Worm (Caenorhabditis elegans): ENCODE results near the gene lbp-8.

The lbp-8 gene

ce11 chrV:13908120-13908915, 17.7 kb downstream of the lbp-8 start (continued):
- TF ChIP-seq nfyb-1 (GFP tag; IDR thresholded peaks at IDR 0.05) = peak; percentile 64
- peak; percentile 41 for TF ChIP-seq ztf-3 (GFP tag; optimal IDR thresholded peaks at IDR 0.05)
- no peak for TF ChIP-seq rpc-1 (optimal IDR thresholded peaks at IDR 0.05)
- no peak for TF ChIP-seq rpc-1 (tag; optimal IDR thresholded peaks at IDR 0.05)
- TF ChIP-seq chd-7 (tag; optimal IDR thresholded peaks at IDR 0.05) = peak; percentile 38
- TF ChIP-seq bed-1 (GFP tag; IDR thresholded peaks at IDR 0.05) = no peak
- peak; percentile 57 for TF ChIP-seq dox-1 (GFP tag; IDR thresholded peaks at IDR 0.05)
- TF ChIP-seq Y56A3A.18 (GFP tag; IDR thresholded peaks at IDR 0.05) = peak; percentile 7; the same call in 1 of the 2 replicates
- TF ChIP-seq aptf-2 (GFP tag; conservative IDR thresholded peaks at IDR 0.05) = 0 out of 2 replicates have a peak, but pooled peaks have one; percentile 5
- 0 out of 2 replicates have a peak, but pooled peaks have one; percentile 27 for TF ChIP-seq madf-3 (GFP tag; IDR thresholded peaks at IDR 0.05)
- peak; percentile 6; the same call in 1 of the 2 replicates for TF ChIP-seq Y79H2A.3 (GFP tag; conservative IDR thresholded peaks at IDR 0.05)
- TF ChIP-seq madf-6 (GFP tag; IDR thresholded peaks at IDR 0.05) = no peak

- no peak for TF ChIP-seq bed-1 (GFP tag; IDR thresholded peaks at IDR 0.05)
- no peak for TF ChIP-seq dox-1 (GFP tag; IDR thresholded peaks at IDR 0.05)
- TF ChIP-seq ama-1 (optimal IDR thresholded peaks at IDR 0.05) = peak; percentile 90
- TF ChIP-seq ama-1 (GFP tag; optimal IDR thresholded peaks at IDR 0.05) = no peak
- TF ChIP-seq F23B12.7 (tag; optimal IDR thresholded peaks at IDR 0.05; ENCODE audit: insufficient read depth) = no peak
- 0 out of 2 replicates have a peak, but pooled peaks have one; percentile 4 for TF ChIP-seq aptf-2 (GFP tag; conservative IDR thresholded peaks at IDR 0.05)
- TF ChIP-seq pbrm-1 (GFP tag; IDR thresholded peaks at IDR 0.05) = 0 out of 2 replicates have a peak, but pooled peaks have one; percentile 5
- TF ChIP-seq let-607 (tag; optimal IDR thresholded peaks at IDR 0.05) = no peak
- no peak for TF ChIP-seq F49E8.2 (tag; optimal IDR thresholded peaks at IDR 0.05; ENCODE audit: insufficient read depth)
- TF ChIP-seq akir-1 (GFP tag; optimal IDR thresholded peaks at IDR 0.05) = no peak
- TF ChIP-seq F37B4.10 (GFP tag; IDR thresholded peaks at IDR 0.05) = no peak
- TF ChIP-seq madf-3 (GFP tag; IDR thresholded peaks at IDR 0.05) = no peak
- TF ChIP-seq unc-62 (GFP tag; optimal IDR thresholded peaks at IDR 0.05) = no peak
- no peak for TF ChIP-seq lsl-1 (GFP tag; optimal IDR thresholded peaks at IDR 0.05)
- TF ChIP-seq B0336.3 (GFP tag; IDR thresholded peaks at IDR 0.05) = 0 out of 2 replicates have a peak, but pooled peaks have one; percentile 0
- no peak for TF ChIP-seq repo-1 (tag; optimal IDR thresholded peaks at IDR 0.05)
- TF ChIP-seq F39B2.1 (GFP tag; IDR thresholded peaks at IDR 0.05) = no peak
- TF ChIP-seq madf-10 (tag; optimal IDR thresholded peaks at IDR 0.05) = no peak
- no peak for TF ChIP-seq F33H1.4 (GFP tag; IDR thresholded peaks at IDR 0.05)
- no peak for TF ChIP-seq nhr-120 (GFP tag; IDR thresholded peaks at IDR 0.05)
- no peak for TF ChIP-seq ets-4 (GFP tag; optimal IDR thresholded peaks at IDR 0.05)
- no peak for TF ChIP-seq ZK185.1 (tag; optimal IDR thresholded peaks at IDR 0.05; ENCODE audit: poor library complexity, severe bottlenecking)
- no peak for TF ChIP-seq lin-26 (GFP tag; IDR thresholded peaks at IDR 0.05)
- no peak for TF ChIP-seq dpl-1 (GFP tag; optimal IDR thresholded peaks at IDR 0.05)
- TF ChIP-seq lin-40 (tag; optimal IDR thresholded peaks at IDR 0.05) = no peak
Observed at ce11 chrV:13908916-13909176, 18.3 kb downstream of the lbp-8 start, which contains the start of gene C06B3.6. C06B3.6 (minus strand) TSS chrV:13908967.

ce11 chrV:13909400-13909799, 18.8 kb downstream of the lbp-8 start, which contains the start of gene C06B3.7:
C06B3.7 (plus strand) TSS chrV:13909686.
- TF ChIP-seq nfyb-1 (GFP tag; IDR thresholded peaks at IDR 0.05) = peak; percentile 46; the same call in 1 of the 2 replicates
- TF ChIP-seq Y53F4B.3 (GFP tag; IDR thresholded peaks at IDR 0.05) = no peak
- TF ChIP-seq tlf-1 (GFP tag; optimal IDR thresholded peaks at IDR 0.05) = peak; percentile 59
- peak; percentile 34; the same call in 1 of the 2 replicates for TF ChIP-seq lir-1 (GFP tag; conservative IDR thresholded peaks at IDR 0.05)
- TF ChIP-seq tbp1 (GFP tag; optimal IDR thresholded peaks at IDR 0.05) = peak; percentile 55
- peak in 1 of 2 experiments; percentile 47 for TF ChIP-seq let-607 (tag; optimal IDR thresholded peaks at IDR 0.05)
- no peak for TF ChIP-seq lsl-1 (GFP tag; optimal IDR thresholded peaks at IDR 0.05)
- peak; percentile 72 for TF ChIP-seq madf-10 (tag; optimal IDR thresholded peaks at IDR 0.05)
- TF ChIP-seq hmg-20 (GFP tag; IDR thresholded peaks at IDR 0.05) = no peak
- peak; percentile 45; the same call in 1 of the 2 replicates for TF ChIP-seq K11D2.4 (GFP tag; IDR thresholded peaks at IDR 0.05)
- TF ChIP-seq mcd-1 (GFP tag; IDR thresholded peaks at IDR 0.05) = 0 out of 2 replicates have a peak, but pooled peaks have one; percentile 27
- no peak for TF ChIP-seq Y79H2A.3 (GFP tag; conservative IDR thresholded peaks at IDR 0.05)
- peak; percentile 65 for TF ChIP-seq K12H6.12 (tag; optimal IDR thresholded peaks at IDR 0.05)
- TF ChIP-seq snpc-1.1 (tag; optimal IDR thresholded peaks at IDR 0.05; ENCODE audit: insufficient read depth) = no peak
- TF ChIP-seq pbrm-1 (GFP tag; IDR thresholded peaks at IDR 0.05) = no peak
- no peak; the same call in 1 of the 2 replicates for TF ChIP-seq hmg-1.2 (GFP tag; IDR thresholded peaks at IDR 0.05)
- TF ChIP-seq B0336.3 (GFP tag; IDR thresholded peaks at IDR 0.05) = no peak
- TF ChIP-seq ceh-79 (tag; optimal IDR thresholded peaks at IDR 0.05) = no peak
